Worm (Caenorhabditis elegans) whole organism, L3 larva: ENCODE results near the gene srm-4.

Source experiments
- R02D3.7 ChIP-seq: fragments of 150-350 bp; optimal IDR thresholded peaks from 2 replicates; lab custom pipeline; 2014; ENCODE audit warnings: missing biosample characterization, missing genetic modification characterization
- aly-2 ChIP-seq: fragments of 150-350 bp; optimal IDR thresholded peaks from 2 replicates; lab custom pipeline; 2014; ENCODE audit warnings: missing biosample characterization, missing genetic modification characterization
- ama-1 ChIP-seq: fragments of 150-350 bp; optimal IDR thresholded peaks from 2 replicates; lab custom pipeline; 2018
- ceh-16 ChIP-seq: sonication (generic microtip); optimal IDR thresholded peaks from 2 replicates; lab custom pipeline; 2017; ENCODE audit warnings: missing biosample characterization, missing genetic modification characterization
- ceh-28 ChIP-seq: fragments of 150-350 bp; optimal IDR thresholded peaks from 2 replicates; lab custom pipeline; 2014; ENCODE audit warnings: missing biosample characterization, missing genetic modification reagents, missing genetic modification characterization
- ceh-9 ChIP-seq: sonication (generic microtip); optimal IDR thresholded peaks from 2 replicates; lab custom pipeline; 2018; ENCODE audit warnings: missing biosample characterization, missing genetic modification characterization
- egl-27 ChIP-seq: sonication (generic microtip); optimal IDR thresholded peaks from 4 replicates; lab custom pipeline; 2017; ENCODE audit warnings: missing biosample characterization, missing genetic modification reagents, missing genetic modification characterization
- egl-5 ChIP-seq: fragments of 150-350 bp; optimal IDR thresholded peaks from 2 replicates; lab custom pipeline; 2017; ENCODE audit warnings: missing biosample characterization, missing genetic modification reagents, missing genetic modification characterization, inconsistent platforms
- elt-1 ChIP-seq: fragments of 150-350 bp; optimal IDR thresholded peaks from 2 replicates; lab custom pipeline; 2014; ENCODE audit warnings: missing biosample characterization, missing genetic modification characterization
- eor-1 ChIP-seq, 2 experiments: fragments of 150-350 bp; optimal IDR thresholded peaks; 2 replicates each; lab custom pipeline; 2014 to 2018; ENCODE audit warnings: missing biosample characterization in 2 of 2, missing genetic modification characterization in 2 of 2
- fkh-10 ChIP-seq: sonication (generic microtip); optimal IDR thresholded peaks from 2 replicates; lab custom pipeline; 2017; ENCODE audit warnings: missing biosample characterization, missing genetic modification reagents, missing genetic modification characterization
- fos-1 ChIP-seq: fragments of 150-350 bp; optimal IDR thresholded peaks from 2 replicates; lab custom pipeline; 2014; ENCODE audit warnings: missing biosample characterization, missing genetic modification characterization
- hmg-11 ChIP-seq: sonication (generic microtip); optimal IDR thresholded peaks from 2 replicates; lab custom pipeline; 2016; ENCODE audit warnings: missing genetic modification characterization, missing compliant biosample characterization
- jun-1 ChIP-seq: fragments of 150-350 bp; optimal IDR thresholded peaks from 2 replicates; lab custom pipeline; 2014; ENCODE audit warnings: missing biosample characterization, missing genetic modification reagents, missing genetic modification characterization
- lin-15B ChIP-seq: fragments of 150-350 bp; optimal IDR thresholded peaks from 2 replicates; lab custom pipeline; 2014; ENCODE audit warnings: missing biosample characterization, missing genetic modification characterization
- lin-39 ChIP-seq: fragments of 150-350 bp; optimal IDR thresholded peaks from 2 replicates; lab custom pipeline; 2018; ENCODE audit warnings: missing biosample characterization, missing genetic modification reagents, missing genetic modification characterization
- mdl-1 ChIP-seq: fragments of 150-350 bp; optimal IDR thresholded peaks from 2 replicates; lab custom pipeline; 2014; ENCODE audit warnings: missing biosample characterization, missing genetic modification characterization
- mml-1 ChIP-seq: fragments of 150-350 bp; sonication (generic microtip); optimal IDR thresholded peaks from 3 replicates; lab custom pipeline; 2014; ENCODE audit warnings: missing biosample characterization, missing genetic modification characterization
- nfya-1 ChIP-seq: sonication (generic microtip); optimal IDR thresholded peaks from 2 replicates; lab custom pipeline; 2017; ENCODE audit warnings: missing genetic modification characterization, mild to moderate bottlenecking, missing compliant biosample characterization, antibody characterized with exemption, moderate library complexity; ENCODE audit not compliant: insufficient read depth
- nhr-23 ChIP-seq: fragments of 150-350 bp; optimal IDR thresholded peaks from 2 replicates; lab custom pipeline; 2014; ENCODE audit warnings: missing biosample characterization, missing genetic modification reagents, missing genetic modification characterization
- nhr-237 ChIP-seq: fragments of 150-350 bp; optimal IDR thresholded peaks from 2 replicates; lab custom pipeline; 2014; ENCODE audit warnings: missing biosample characterization, missing genetic modification characterization
- nhr-28 ChIP-seq: fragments of 150-350 bp; optimal IDR thresholded peaks from 2 replicates; lab custom pipeline; 2014; ENCODE audit warnings: missing biosample characterization, missing genetic modification characterization
- nhr-43 ChIP-seq: sonication (generic microtip); optimal IDR thresholded peaks from 2 replicates; lab custom pipeline; 2016; ENCODE audit warnings: mild to moderate bottlenecking, missing genetic modification characterization, missing compliant biosample characterization; ENCODE audit not compliant: poor library complexity, severe bottlenecking
- nhr-76 ChIP-seq: fragments of 150-350 bp; sonication (generic microtip); optimal IDR thresholded peaks from 5 replicates; lab custom pipeline; 2014; ENCODE audit warnings: missing biosample characterization, missing genetic modification characterization
- nhr-77 ChIP-seq: fragments of 150-350 bp; optimal IDR thresholded peaks from 2 replicates; lab custom pipeline; 2014; ENCODE audit warnings: missing biosample characterization, missing genetic modification characterization
- pqm-1 ChIP-seq: fragments of 150-350 bp; optimal IDR thresholded peaks from 2 replicates; lab custom pipeline; 2017; ENCODE audit warnings: missing biosample characterization, missing genetic modification characterization, inconsistent platforms
- sea-2 ChIP-seq: fragments of 150-350 bp; sonication (generic microtip); optimal IDR thresholded peaks from 4 replicates; lab custom pipeline; 2014; ENCODE audit warnings: missing biosample characterization, missing genetic modification reagents, missing genetic modification characterization
- skn-1 ChIP-seq: fragments of 150-350 bp; optimal IDR thresholded peaks from 2 replicates; lab custom pipeline; 2014; ENCODE audit warnings: missing biosample characterization, missing genetic modification characterization
- tbx-2 ChIP-seq: sonication (generic microtip); optimal IDR thresholded peaks from 2 replicates; lab custom pipeline; 2016; ENCODE audit warnings: mild to moderate bottlenecking, missing genetic modification characterization, missing compliant biosample characterization
- unc-39 ChIP-seq: sonication (generic microtip); optimal IDR thresholded peaks from 4 replicates; lab custom pipeline; 2017; ENCODE audit warnings: missing biosample characterization, missing genetic modification characterization
- unc-62 ChIP-seq: fragments of 150-350 bp; sonication (generic microtip); optimal IDR thresholded peaks from 4 replicates; lab custom pipeline; 2014; ENCODE audit warnings: missing biosample characterization, missing genetic modification reagents, missing genetic modification characterization

Gene srm-4

ce11 chrV:14368272-14369052 lies 35.2 kb downstream of the srm-4 start (continued):
- TF ChIP-seq ama-1 (lab: Kevin White, UChicago), result no peak
- TF ChIP-seq fos-1 (tag; lab: Kevin White, UChicago), result no peak
- no peak for TF ChIP-seq aly-2 (tag; lab: Kevin White, UChicago)
- peak; percentile 95 for TF ChIP-seq hmg-11 (tag; lab: Kevin White, UChicago)
- TF ChIP-seq egl-27, result no peak
- TF ChIP-seq skn-1, result no peak
- TF ChIP-seq sea-2 (GFP tag; lab: Kevin White, UChicago), result no peak
- TF ChIP-seq unc-39 (tag; lab: Kevin White, UChicago), result no peak
- TF ChIP-seq nhr-77, result no peak
- TF ChIP-seq elt-1 (tag; lab: Kevin White, UChicago), result no peak
- TF ChIP-seq nhr-237 (tag; lab: Kevin White, UChicago), result no peak
- TF ChIP-seq eor-1 (tag; optimal IDR thresholded peaks at IDR 0.05; lab: Kevin White, UChicago), result no peak
- peak; percentile 56 for TF ChIP-seq egl-5 (tag; lab: Kevin White, UChicago)
- TF ChIP-seq nhr-43, result peak; percentile 52

- TF ChIP-seq pqm-1 (tag; lab: Kevin White, UChicago) (no peak), unc-62 (GFP tag; lab: Kevin White, UChicago) (peak; percentile 51), lin-39 (peak; percentile 47), ceh-28 (tag; lab: Kevin White, UChicago) (no peak), tbx-2 (tag; lab: Kevin White, UChicago) (no peak), R02D3.7 (tag; lab: Kevin White, UChicago) (no peak), egl-5 (tag; lab: Kevin White, UChicago) (no peak), nfya-1 (tag; lab: Kevin White, UChicago) (peak; percentile 43), ama-1 (lab: Kevin White, UChicago) (peak; percentile 53)
These were observed 36.2 kb downstream of the srm-4 start for ce11 chrV:14369412-14369811.

DNA sequence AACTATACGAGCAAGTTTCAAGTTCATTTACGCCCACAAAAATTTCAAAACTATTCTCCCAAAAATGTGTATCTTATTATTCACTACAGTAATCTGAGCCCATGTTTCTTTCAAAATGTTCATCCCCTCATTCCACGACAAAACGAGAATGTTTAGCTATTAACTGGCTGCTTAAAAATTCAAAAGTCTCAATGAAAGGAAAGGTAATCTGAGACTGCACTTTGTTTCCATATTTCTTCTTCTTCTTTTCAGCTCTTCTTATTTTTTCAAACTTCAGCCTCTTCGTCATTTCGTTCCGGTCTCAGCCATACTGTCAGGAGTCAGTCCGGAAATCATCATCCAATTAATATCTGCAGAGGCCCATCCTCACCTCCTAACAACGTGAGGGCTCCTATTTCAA lies 39.6 kb downstream of the srm-4 start, which contains the start of gene unc-39:
unc-39 (plus strand) TSS at position 301 of the 400 bp plus-strand sequence.
- no peak for TF ChIP-seq jun-1 (tag; lab: Kevin White, UChicago)

DNA sequence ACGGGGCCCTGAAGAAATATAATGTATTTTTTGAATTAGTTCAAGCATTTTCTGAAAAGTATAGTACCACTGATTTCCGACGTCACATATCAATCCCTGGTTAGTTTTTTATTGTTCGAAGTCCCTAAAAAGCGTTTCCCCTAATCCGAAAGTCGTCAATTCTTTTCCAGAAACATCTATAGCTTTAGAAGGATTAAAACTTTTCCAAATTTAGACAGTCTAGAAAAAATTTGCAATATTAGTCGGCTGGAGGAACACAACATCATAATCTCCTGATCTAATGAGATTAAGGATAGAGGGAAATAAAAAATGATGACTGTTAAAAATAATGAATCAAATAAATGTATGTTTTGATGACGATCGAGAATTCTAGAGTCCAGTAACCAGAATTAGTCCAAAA lies 44.8 kb downstream of the srm-4 start:
- TF ChIP-seq ceh-9 (no peak), egl-5 (tag; lab: Kevin White, UChicago) (no peak), mml-1 (tag; lab: Kevin White, UChicago) (no peak), nhr-76 (tag; lab: Kevin White, UChicago) (no peak), unc-62 (GFP tag; lab: Kevin White, UChicago) (no peak), fkh-10 (GFP tag; lab: Kevin White, UChicago) (no peak), ama-1 (lab: Kevin White, UChicago) (no peak), eor-1 (tag; optimal IDR thresholded peaks at IDR 0.05; lab: Kevin White, UChicago) (no peak), nhr-23 (tag; lab: Kevin White, UChicago) (no peak), jun-1 (tag; lab: Kevin White, UChicago) (no peak), mdl-1 (tag; lab: Kevin White, UChicago) (no peak), lin-15B (tag; lab: Kevin White, UChicago) (no peak)

- TF ChIP-seq mdl-1 (tag; lab: Kevin White, UChicago) (no peak), ama-1 (lab: Kevin White, UChicago) (no peak), eor-1 (tag; optimal IDR thresholded peaks at IDR 0.05; lab: Kevin White, UChicago) (no peak), R02D3.7 (tag; lab: Kevin White, UChicago) (no peak), ceh-16 (tag; lab: Kevin White, UChicago) (no peak), ceh-9 (no peak), nhr-28 (tag; lab: Kevin White, UChicago) (no peak), fkh-10 (GFP tag; lab: Kevin White, UChicago) (no peak)
- TF ChIP-seq, all 47 proteins: peak for 0
These were observed 45.8 kb downstream of the srm-4 start, which contains the start of gene npr-43 for ce11 chrV:14378986-14379385. Gene npr-43, minus strand, starts transcription at chrV:14379086.
